Worm (Caenorhabditis elegans) whole organism, L2 larva: Measurements from ENCODE around the gene C45G9.11.

Experiments
- ama-1 ChIP-seq: fragments of 150-350 bp; optimal IDR thresholded peaks from 2 replicates; lab custom pipeline; 2018; ENCODE audit warnings: inconsistent platforms
- mab-5 ChIP-seq: fragments of 150-350 bp; optimal IDR thresholded peaks from 2 replicates; lab custom pipeline; 2014; ENCODE audit warnings: missing biosample characterization, missing genetic modification characterization
- peb-1 ChIP-seq: fragments of 150-350 bp; optimal IDR thresholded peaks from 2 replicates; lab custom pipeline; 2014; ENCODE audit warnings: missing biosample characterization, missing genetic modification characterization

- TF ChIP-seq peb-1 (tag; lab: Kevin White, UChicago) (no peak), mab-5 (no peak), ama-1 (lab: Kevin White, UChicago) (no peak)
Observed at ce11 chrIII:5077150-5077814, 8.8 kb upstream of the C45G9.11 start, which contains the start of gene alh-1.
